Worm (Caenorhabditis elegans): ENCODE data around the gene pals-16.

DNA sequence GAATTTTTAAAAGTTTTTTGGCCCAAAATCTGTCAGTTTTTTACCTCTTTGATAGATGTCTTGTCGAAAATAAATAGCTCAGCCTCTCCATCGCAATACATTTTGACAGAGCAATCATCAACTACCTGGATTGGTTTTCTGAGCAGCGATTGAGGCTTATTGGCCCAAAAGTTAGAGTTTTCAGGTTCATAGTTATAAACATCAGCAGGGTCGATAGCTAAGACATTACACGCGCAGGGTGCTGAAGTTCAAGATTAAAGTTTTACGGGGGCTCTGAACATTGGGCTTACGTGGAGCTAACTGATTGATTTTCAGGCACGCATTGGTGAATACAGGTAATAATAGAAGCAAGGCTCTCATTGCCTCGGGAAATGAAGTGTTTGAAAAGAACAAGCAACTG, 40.1 kb upstream of the pals-16 start, which contains the start of gene Y82E9BR.9:
- no peak for TF ChIP-seq med-1 (GFP tag; optimal IDR thresholded peaks at IDR 0.05; ENCODE audit: insufficient read depth)
- no peak for TF ChIP-seq tab-1 (GFP tag; IDR thresholded peaks at IDR 0.05)
- TF ChIP-seq cog-1 (tag; optimal IDR thresholded peaks at IDR 0.05) = no peak
- TF ChIP-seq flt-1 (GFP tag; IDR thresholded peaks at IDR 0.05) = no peak
- no peak for TF ChIP-seq T22C8.4 (GFP tag; IDR thresholded peaks at IDR 0.05)
- TF ChIP-seq ztf-29 (GFP tag; IDR thresholded peaks at IDR 0.05) = no peak
- TF ChIP-seq ref-1 (GFP tag; conservative IDR thresholded peaks at IDR 0.05) = no peak
- TF ChIP-seq ztf-23 (GFP tag; IDR thresholded peaks at IDR 0.05) = no peak

Measured in whole organism, midembryonic.